Fruit fly (Drosophila melanogaster) whole organism, embryonic: ENCODE results near the gene CG43693.
A peak's percentile ranks its signal among the peaks of the same experiment; 100 is the strongest.

Source experiments
- CG12104 ChIP-seq: fragments of 200-800 bp; sonication (Bioruptor generic); optimal IDR thresholded peaks from 3 replicates; lab custom pipeline; 2016; ENCODE audit warnings: missing biosample characterization, missing genetic modification characterization
- CG13424 ChIP-seq: fragments of 200-800 bp; sonication (Bioruptor generic); optimal IDR thresholded peaks from 2 replicates; lab custom pipeline; 2019; ENCODE audit warnings: missing biosample characterization, mild to moderate bottlenecking, missing genetic modification characterization, moderate library complexity
- CG1832 ChIP-seq: fragments of 200-800 bp; sonication (Bioruptor generic); optimal IDR thresholded peaks from 2 replicates; lab custom pipeline; 2017; ENCODE audit warnings: missing biosample characterization, mild to moderate bottlenecking, missing genetic modification characterization, inconsistent platforms
- CG18476 ChIP-seq: fragments of 200-800 bp; sonication (Bioruptor generic); optimal IDR thresholded peaks from 2 replicates; lab custom pipeline; 2016; ENCODE audit warnings: missing biosample characterization, mild to moderate bottlenecking, missing genetic modification characterization
- CG2712 ChIP-seq: fragments of 200-800 bp; optimal IDR thresholded peaks from 3 replicates; lab custom pipeline; 2019; ENCODE audit warnings: missing biosample characterization, mild to moderate bottlenecking, missing genetic modification characterization, moderate library complexity
- CG2889 ChIP-seq: fragments of 200-800 bp; sonication (Bioruptor generic); IDR thresholded peaks from 3 replicates; pipeline ENCODE4 v1.3.6; 2022; ENCODE audit warnings: missing biosample characterization, missing genetic modification characterization
- CG30020 ChIP-seq: fragments of 200-800 bp; optimal IDR thresholded peaks from 2 replicates; lab custom pipeline; 2019; ENCODE audit warnings: missing biosample characterization, mild to moderate bottlenecking, missing genetic modification characterization, moderate library complexity
- CG4360 ChIP-seq: fragments of 200-800 bp; sonication (Bioruptor generic); IDR thresholded peaks from 2 replicates; pipeline ENCODE4 v1.3.6; 2022; ENCODE audit warnings: missing biosample characterization, missing genetic modification characterization
- CG7745 ChIP-seq: fragments of 200-800 bp; sonication (Bioruptor generic); optimal IDR thresholded peaks from 2 replicates; lab custom pipeline; 2018; ENCODE audit warnings: missing biosample characterization, mild to moderate bottlenecking, missing genetic modification characterization, moderate library complexity
- CG7786 ChIP-seq: fragments of 200-800 bp; sonication (Bioruptor generic); optimal IDR thresholded peaks from 2 replicates; lab custom pipeline; 2016; ENCODE audit warnings: missing biosample characterization, missing genetic modification characterization
- CG8281 ChIP-seq: fragments of 200-800 bp; sonication (Bioruptor generic); optimal IDR thresholded peaks from 2 replicates; lab custom pipeline; 2018; ENCODE audit warnings: missing biosample characterization, mild to moderate bottlenecking, missing genetic modification characterization, moderate library complexity
- CHES-1-like ChIP-seq: fragments of 200-800 bp; sonication (Bioruptor generic); optimal IDR thresholded peaks from 2 replicates; lab custom pipeline; 2016; ENCODE audit warnings: missing biosample characterization, missing genetic modification characterization
- CrebB ChIP-seq: fragments of 200-800 bp; sonication (Bioruptor generic); optimal IDR thresholded peaks from 3 replicates; lab custom pipeline; 2018; ENCODE audit warnings: missing biosample characterization, mild to moderate bottlenecking, missing genetic modification characterization
- Doc2 ChIP-seq: fragments of 200-800 bp; sonication (Bioruptor generic); IDR thresholded peaks from 2 replicates; pipeline ENCODE4 v1.3.6; 2022; ENCODE audit warnings: missing biosample characterization, missing genetic modification characterization
- Ets65A ChIP-seq: fragments of 200-800 bp; sonication (Bioruptor generic); peaks from one replicate; lab custom pipeline; 2016; ENCODE audit warnings: missing biosample characterization, missing genetic modification characterization
- Fer3 ChIP-seq: fragments of 200-800 bp; sonication (Bioruptor generic); optimal IDR thresholded peaks from 2 replicates; lab custom pipeline; 2018; ENCODE audit warnings: missing biosample characterization, mild to moderate bottlenecking, missing genetic modification characterization, moderate library complexity
- H15 ChIP-seq: fragments of 200-800 bp; sonication (Bioruptor generic); IDR thresholded peaks from 3 replicates; pipeline ENCODE4 v1.3.6; 2022; ENCODE audit warnings: missing biosample characterization, missing genetic modification characterization
- Hr3 ChIP-seq: fragments of 200-800 bp; sonication (Bioruptor generic); optimal IDR thresholded peaks from 3 replicates; lab custom pipeline; 2016; ENCODE audit warnings: missing biosample characterization, missing genetic modification characterization
- Jarid2 ChIP-seq: fragments of 200-800 bp; sonication (Bioruptor generic); optimal IDR thresholded peaks from 3 replicates; lab custom pipeline; 2017; ENCODE audit warnings: mild to moderate bottlenecking, missing biosample characterization, missing genetic modification reagents, missing genetic modification characterization
- MBD-R2 ChIP-seq: fragments of 200-800 bp; sonication (Bioruptor generic); IDR thresholded peaks from 2 replicates; pipeline ENCODE4 v1.3.6; 2022; ENCODE audit warnings: missing biosample characterization, missing genetic modification characterization
- Nf-YA ChIP-seq: fragments of 200-800 bp; sonication (Bioruptor generic); IDR thresholded peaks from 2 replicates; pipeline ENCODE4 v1.3.6; 2022; ENCODE audit warnings: missing biosample characterization, missing genetic modification characterization
- Opbp ChIP-seq: fragments of 200-800 bp; sonication (Bioruptor generic); IDR thresholded peaks from 3 replicates; pipeline ENCODE4 v1.3.6; 2022; ENCODE audit warnings: missing biosample characterization, missing genetic modification characterization; ENCODE audit not compliant: partially characterized antibody
- Pdp1 ChIP-seq, 2 experiments: fragments of 200-800 bp; sonication (Bioruptor generic); optimal IDR thresholded peaks; 3 replicates each; lab custom pipeline; 2016; ENCODE audit warnings: missing biosample characterization in 2 of 2, missing genetic modification characterization in 2 of 2, mild to moderate bottlenecking in 1 of 2, moderate library complexity in 1 of 2
- br ChIP-seq: fragments of >200 bp; optimal IDR thresholded peaks from 2 replicates; lab custom pipeline; 2017
- crol ChIP-seq: fragments of 200-800 bp; sonication (Bioruptor generic); IDR thresholded peaks from 2 replicates; pipeline ENCODE4 v1.3.6; 2022; ENCODE audit warnings: missing biosample characterization, missing genetic modification characterization
- cwo ChIP-seq: fragments of 200-800 bp; sonication (Bioruptor generic); optimal IDR thresholded peaks from 3 replicates; lab custom pipeline; 2017; ENCODE audit warnings: missing biosample characterization, missing genetic modification characterization, mild to moderate bottlenecking, moderate library complexity, missing genetic modification reagents
- hbn ChIP-seq: fragments of 200-800 bp; sonication (Bioruptor generic); IDR thresholded peaks from 2 replicates; pipeline ENCODE4 v1.3.6; 2022; ENCODE audit warnings: missing biosample characterization, missing genetic modification characterization; ENCODE audit not compliant: partially characterized antibody
- nerfin-1 ChIP-seq: fragments of 200-800 bp; sonication (Bioruptor generic); optimal IDR thresholded peaks from 3 replicates; lab custom pipeline; 2019; ENCODE audit warnings: missing biosample characterization, mild to moderate bottlenecking, missing genetic modification characterization, moderate library complexity
- nom ChIP-seq: fragments of 200-800 bp; sonication (Bioruptor generic); optimal IDR thresholded peaks from 2 replicates; lab custom pipeline; 2017; ENCODE audit warnings: missing biosample characterization, missing genetic modification characterization, mild to moderate bottlenecking, moderate library complexity, missing genetic modification reagents
- pros ChIP-seq: fragments of 200-800 bp; sonication (Bioruptor generic); optimal IDR thresholded peaks from 3 replicates; lab custom pipeline; 2019; ENCODE audit warnings: missing biosample characterization, mild to moderate bottlenecking, missing genetic modification characterization, moderate library complexity
- run ChIP-seq: fragments of 200-800 bp; sonication (Bioruptor generic); optimal IDR thresholded peaks from 3 replicates; lab custom pipeline; 2018; ENCODE audit warnings: missing biosample characterization, mild to moderate bottlenecking, missing genetic modification characterization
- sens ChIP-seq: fragments of 200-800 bp; sonication (Bioruptor generic); peaks from one replicate; lab custom pipeline; 2016; ENCODE audit warnings: missing biosample characterization, missing genetic modification characterization
- sug ChIP-seq: fragments of 200-800 bp; optimal IDR thresholded peaks from 2 replicates; lab custom pipeline; 2019; ENCODE audit warnings: missing biosample characterization, mild to moderate bottlenecking, missing genetic modification characterization, moderate library complexity
- tll ChIP-seq, 2 experiments: fragments of 200-800 bp in 1 of 2; fragments of >200 bp in 1 of 2; sonication (Bioruptor generic) in 1 of 2; optimal IDR thresholded peaks; 2 replicates each; lab custom pipeline; 2017 to 2019; ENCODE audit warnings: missing biosample characterization in 2 of 2, missing genetic modification characterization in 2 of 2, mild to moderate bottlenecking in 1 of 2, moderate library complexity in 1 of 2
- zen ChIP-seq: fragments of 200-800 bp; sonication (Bioruptor generic); optimal IDR thresholded peaks from 3 replicates; lab custom pipeline; 2018; ENCODE audit warnings: missing biosample characterization, mild to moderate bottlenecking, missing genetic modification characterization, moderate library complexity

CG43693 gene

dm6 chr3L:11009000-11009794 is 42.0 kb downstream of the CG43693 start, which contains the start of gene klu (continued):
- TF ChIP-seq pros (GFP tag; lab: Kevin White, UChicago) (peak; percentile 71), Pdp1 (GFP tag; optimal IDR thresholded peaks at IDR 0.05; lab: Kevin White, UChicago) (peak in 1 of 2 experiments; percentile 94), CG30020 (tag; lab: Kevin White, UChicago) (no peak), br (lab: Kevin White, UChicago) (no peak), Nf-YA (GFP tag; lab: Robert Waterston, UW) (peak; percentile 73), CG13424 (no peak), nerfin-1 (tag; lab: Kevin White, UChicago) (peak; percentile 87), Jarid2 (peak; percentile 98), H15 (GFP tag; lab: Robert Waterston, UW) (no peak), CG2889 (GFP tag; lab: Robert Waterston, UW) (peak; percentile 37; the same call in 1 of the 3 replicates), CG18476 (GFP tag; lab: Kevin White, UChicago) (no peak), CG7745 (tag; lab: Kevin White, UChicago) (no peak), tll (GFP tag; optimal IDR thresholded peaks at IDR 0.05; lab: Kevin White, UChicago) (peak in 1 of 2 experiments; percentile 73), hbn (GFP tag; lab: Robert Waterston, UW) (peak; percentile 34; the same call in 1 of the 2 replicates), Fer3 (tag; lab: Kevin White, UChicago) (no peak), MBD-R2 (GFP tag; lab: Robert Waterston, UW) (peak; percentile 25; the same call in 1 of the 2 replicates), CG4360 (GFP tag; lab: Robert Waterston, UW) (no peak), sug (peak; percentile 25), cwo (GFP tag; lab: Kevin White, UChicago) (peak; percentile 85), zen (no peak), CrebB (tag; lab: Kevin White, UChicago) (no peak), Hr3 (GFP tag; lab: Kevin White, UChicago) (no peak), Opbp (GFP tag; lab: Robert Waterston, UW) (peak; percentile 46; the same call in 1 of the 3 replicates), CG12104 (GFP tag; lab: Kevin White, UChicago) (no peak), CHES-1-like (GFP tag; lab: Kevin White, UChicago) (no peak), CG2712 (peak; percentile 8), crol (peak; percentile 70), sens (GFP tag; lab: Kevin White, UChicago) (peak; percentile 87)
- TF ChIP-seq, all 482 proteins: peak for 77

- TF ChIP-seq CG8281 = peak; percentile 60
- TF ChIP-seq Ets65A (GFP tag; lab: Kevin White, UChicago) = peak; percentile 57
- no peak for TF ChIP-seq CG7786 (GFP tag; lab: Kevin White, UChicago)
- TF ChIP-seq CG1832 (GFP tag; lab: Kevin White, UChicago) = peak; percentile 2
- TF ChIP-seq Doc2 (GFP tag; lab: Robert Waterston, UW) = no peak
- TF ChIP-seq Jarid2 = peak; percentile 16
These were observed 43.4 kb downstream of the CG43693 start for dm6 chr3L:11007786-11008185.

dm6 chr3L:11006433-11006832 is 44.7 kb downstream of the CG43693 start:
- TF ChIP-seq run (tag; lab: Kevin White, UChicago) (no peak), nom (GFP tag; lab: Kevin White, UChicago) (peak; percentile 34)
